Fruit fly (Drosophila melanogaster): ENCODE measurements around the gene Tssk.

DNA sequence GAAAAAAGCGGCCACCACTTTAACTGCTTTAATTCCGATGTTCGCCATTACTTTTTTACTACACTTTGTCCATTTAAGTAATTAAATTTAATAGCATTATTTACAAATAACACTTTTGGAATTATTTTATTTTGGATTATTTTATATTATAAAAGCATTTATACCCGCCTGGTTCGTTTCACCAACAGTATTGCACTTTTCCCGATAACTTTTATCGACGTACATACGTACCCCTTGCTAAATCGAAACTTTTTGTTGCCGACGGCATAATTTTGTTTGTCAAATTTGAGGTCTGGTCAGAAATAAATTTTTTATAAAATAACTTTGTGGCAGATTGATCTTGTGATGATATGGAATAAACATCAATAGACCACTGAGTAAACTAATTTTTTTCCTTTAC lies 38.9 kb upstream of the Tssk start, which contains the start of gene CG7691:
- TF ChIP-seq EcR (GFP tag; optimal IDR thresholded peaks at IDR 0.05) (no peak), CG12605 (GFP tag; IDR thresholded peaks at IDR 0.05) (no peak), CG14655 (GFP tag; optimal IDR thresholded peaks at IDR 0.05) (no peak), CG15710 (tag; optimal IDR thresholded peaks at IDR 0.05) (no peak)

All from whole organism, pupa.